Fruit fly (Drosophila melanogaster) whole organism, embryonic: ENCODE measurements around the gene Cyp4d14.
A peak's percentile ranks its signal among the peaks of the same experiment; 100 is the strongest.

Source experiments
- C15 ChIP-seq: fragments of 200-800 bp; sonication (Bioruptor generic); IDR thresholded peaks from 3 replicates; pipeline ENCODE4 v1.3.6; 2022; ENCODE audit warnings: missing biosample characterization, missing genetic modification characterization
- CG10147 ChIP-seq: fragments of 200-800 bp; sonication (Bioruptor generic); optimal IDR thresholded peaks from 2 replicates; lab custom pipeline; 2019; ENCODE audit warnings: missing biosample characterization, mild to moderate bottlenecking, missing genetic modification characterization, moderate library complexity
- CG10431 ChIP-seq: fragments of 200-800 bp; sonication (Bioruptor generic); optimal IDR thresholded peaks from 3 replicates; lab custom pipeline; 2018; ENCODE audit warnings: missing biosample characterization, mild to moderate bottlenecking, missing genetic modification characterization
- CG12104 ChIP-seq: fragments of 200-800 bp; sonication (Bioruptor generic); optimal IDR thresholded peaks from 3 replicates; lab custom pipeline; 2016; ENCODE audit warnings: missing biosample characterization, missing genetic modification characterization
- CG14050 ChIP-seq: fragments of 200-800 bp; sonication (Bioruptor generic); IDR thresholded peaks from 3 replicates; pipeline ENCODE4 v1.3.6; 2022; ENCODE audit warnings: missing biosample characterization, missing genetic modification characterization
- CG15073 ChIP-seq: fragments of 200-800 bp; sonication (Bioruptor generic); optimal IDR thresholded peaks from 2 replicates; lab custom pipeline; 2016; ENCODE audit warnings: missing biosample characterization, missing genetic modification characterization
- CG1529 ChIP-seq: fragments of 200-800 bp; sonication (Bioruptor generic); optimal IDR thresholded peaks from 3 replicates; lab custom pipeline; 2018; ENCODE audit warnings: missing biosample characterization, missing genetic modification characterization
- CG15601 ChIP-seq: fragments of 200-800 bp; sonication (Bioruptor generic); optimal IDR thresholded peaks from 3 replicates; lab custom pipeline; 2019; ENCODE audit warnings: missing biosample characterization, mild to moderate bottlenecking, missing genetic modification characterization, moderate library complexity
- CG15696 ChIP-seq: fragments of 200-800 bp; sonication (Bioruptor generic); optimal IDR thresholded peaks from 2 replicates; lab custom pipeline; 2019; ENCODE audit warnings: missing biosample characterization, mild to moderate bottlenecking, missing genetic modification characterization, moderate library complexity
- CG1603 ChIP-seq: fragments of 200-800 bp; sonication (Bioruptor generic); optimal IDR thresholded peaks from 2 replicates; lab custom pipeline; 2019; ENCODE audit warnings: missing biosample characterization, mild to moderate bottlenecking, missing genetic modification characterization, moderate library complexity
- CG17829 ChIP-seq: fragments of 200-800 bp; optimal IDR thresholded peaks from 2 replicates; lab custom pipeline; 2019; ENCODE audit warnings: missing biosample characterization, mild to moderate bottlenecking, missing genetic modification characterization, moderate library complexity
- CG17912 ChIP-seq: fragments of 200-800 bp; sonication (Bioruptor generic); optimal IDR thresholded peaks from 2 replicates; lab custom pipeline; 2018; ENCODE audit warnings: missing biosample characterization, mild to moderate bottlenecking, missing genetic modification characterization
- CG2129 ChIP-seq: fragments of 200-800 bp; sonication (Bioruptor generic); IDR thresholded peaks from 2 replicates; pipeline ENCODE4 v1.3.6; 2022; ENCODE audit warnings: missing biosample characterization, missing genetic modification characterization; ENCODE audit not compliant: partially characterized antibody
- CG32767 ChIP-seq: fragments of 200-800 bp; sonication (Bioruptor generic); IDR thresholded peaks from 2 replicates; pipeline ENCODE4 v1.3.6; 2022; ENCODE audit warnings: missing biosample characterization, missing genetic modification characterization
- CG3407 ChIP-seq: fragments of 200-800 bp; sonication (Bioruptor generic); optimal IDR thresholded peaks from 2 replicates; lab custom pipeline; 2018; ENCODE audit warnings: missing biosample characterization, mild to moderate bottlenecking, missing genetic modification characterization
- CG6689 ChIP-seq: fragments of 200-800 bp; sonication (Bioruptor generic); IDR thresholded peaks from 2 replicates; pipeline ENCODE4 v1.3.6; 2022; ENCODE audit warnings: missing biosample characterization, missing genetic modification characterization
- CG6813 ChIP-seq: fragments of 200-800 bp; sonication (Bioruptor generic); optimal IDR thresholded peaks from 2 replicates; lab custom pipeline; 2017; ENCODE audit warnings: missing biosample characterization, missing genetic modification characterization, mild to moderate bottlenecking, moderate library complexity, missing genetic modification reagents
- CG7271 ChIP-seq: fragments of 200-800 bp; sonication (Bioruptor generic); optimal IDR thresholded peaks from 2 replicates; lab custom pipeline; 2018; ENCODE audit warnings: missing biosample characterization, mild to moderate bottlenecking, missing genetic modification characterization, moderate library complexity
- CG7372 ChIP-seq: fragments of 200-800 bp; sonication (Bioruptor generic); IDR thresholded peaks from 2 replicates; pipeline ENCODE4 v1.3.6; 2022; ENCODE audit warnings: missing biosample characterization, missing genetic modification characterization
- CG8290 ChIP-seq, 3 experiments: fragments of 200-800 bp; sonication (Bioruptor generic); optimal IDR thresholded peaks; 2 replicates each; lab custom pipeline; 2016 to 2019; ENCODE audit warnings: missing biosample characterization in 3 of 3, missing genetic modification characterization in 3 of 3, mild to moderate bottlenecking in 2 of 3, moderate library complexity in 1 of 3
- CG9609 ChIP-seq: fragments of 200-800 bp; sonication (Bioruptor generic); optimal IDR thresholded peaks from 3 replicates; lab custom pipeline; 2016; ENCODE audit warnings: missing biosample characterization, missing genetic modification characterization
- CHES-1-like ChIP-seq: fragments of 200-800 bp; sonication (Bioruptor generic); optimal IDR thresholded peaks from 2 replicates; lab custom pipeline; 2016; ENCODE audit warnings: missing biosample characterization, missing genetic modification characterization
- D19B ChIP-seq: fragments of 200-800 bp; sonication (Bioruptor generic); optimal IDR thresholded peaks from 2 replicates; lab custom pipeline; 2017; ENCODE audit warnings: missing biosample characterization, mild to moderate bottlenecking, missing genetic modification characterization
- Dad ChIP-seq: fragments of 200-800 bp; sonication (Bioruptor generic); optimal IDR thresholded peaks from 3 replicates; lab custom pipeline; 2016; ENCODE audit warnings: missing biosample characterization, missing genetic modification characterization
- Dek ChIP-seq: fragments of 200-800 bp; sonication (Bioruptor generic); optimal IDR thresholded peaks from 3 replicates; lab custom pipeline; 2019; ENCODE audit warnings: missing biosample characterization, mild to moderate bottlenecking, missing genetic modification characterization, moderate library complexity
- E2f2 ChIP-seq: fragments of 200-800 bp; sonication (Bioruptor generic); IDR thresholded peaks from 2 replicates; pipeline ENCODE4 v1.3.6; 2022; ENCODE audit warnings: missing biosample characterization, missing genetic modification characterization
- H2.0 ChIP-seq: fragments of 200-800 bp; sonication (Bioruptor generic); IDR thresholded peaks from 2 replicates; pipeline ENCODE4 v1.3.6; 2022; ENCODE audit warnings: missing biosample characterization, missing genetic modification characterization
- Hey ChIP-seq: fragments of 200-800 bp; sonication (Bioruptor generic); optimal IDR thresholded peaks from 3 replicates; lab custom pipeline; 2018; ENCODE audit warnings: missing biosample characterization, mild to moderate bottlenecking, missing genetic modification characterization
- Kr ChIP-seq: fragments of 200-800 bp; sonication (Bioruptor generic); optimal IDR thresholded peaks from 2 replicates; lab custom pipeline; 2017; ENCODE audit warnings: missing biosample characterization, mild to moderate bottlenecking, missing genetic modification characterization
- Myb ChIP-seq: fragments of 200-800 bp; sonication (Bioruptor generic); optimal IDR thresholded peaks from 2 replicates; lab custom pipeline; 2016; ENCODE audit warnings: missing biosample characterization, missing genetic modification characterization
- Ssrp ChIP-seq: fragments of 200-800 bp; sonication (Bioruptor generic); optimal IDR thresholded peaks from 2 replicates; lab custom pipeline; 2018; ENCODE audit warnings: missing biosample characterization, mild to moderate bottlenecking, missing genetic modification characterization, moderate library complexity
- ac ChIP-seq: fragments of 200-800 bp; sonication (Bioruptor generic); optimal IDR thresholded peaks from 3 replicates; lab custom pipeline; 2017; ENCODE audit warnings: missing biosample characterization, mild to moderate bottlenecking, missing genetic modification characterization
- al ChIP-seq: fragments of 200-800 bp; sonication (Bioruptor generic); IDR thresholded peaks from 2 replicates; pipeline ENCODE4 v1.3.6; 2022; ENCODE audit warnings: missing biosample characterization, missing genetic modification characterization
- ap ChIP-seq: fragments of 200-800 bp; sonication (Bioruptor generic); IDR thresholded peaks from 2 replicates; pipeline ENCODE4 v1.3.6; 2022; ENCODE audit warnings: missing biosample characterization, missing genetic modification characterization
- ash1 ChIP-seq: fragments of 200-800 bp; sonication (Bioruptor generic); optimal IDR thresholded peaks from 2 replicates; lab custom pipeline; 2018; ENCODE audit warnings: missing biosample characterization, mild to moderate bottlenecking, missing genetic modification characterization
- br ChIP-seq: fragments of >200 bp; optimal IDR thresholded peaks from 2 replicates; lab custom pipeline; 2017
- cato ChIP-seq: fragments of 200-800 bp; sonication (Bioruptor generic); optimal IDR thresholded peaks from 2 replicates; lab custom pipeline; 2016; ENCODE audit warnings: missing biosample characterization, missing genetic modification characterization, borderline replicate concordance
- fd3F ChIP-seq: fragments of 200-800 bp; sonication (Bioruptor generic); optimal IDR thresholded peaks from 2 replicates; lab custom pipeline; 2018; ENCODE audit warnings: missing biosample characterization, mild to moderate bottlenecking, missing genetic modification characterization, moderate library complexity
- fd96Cb ChIP-seq: fragments of 200-800 bp; sonication (Bioruptor generic); optimal IDR thresholded peaks from 2 replicates; lab custom pipeline; 2018; ENCODE audit warnings: missing biosample characterization, mild to moderate bottlenecking, missing genetic modification characterization, moderate library complexity
- gcm ChIP-seq: fragments of 200-800 bp; sonication (Bioruptor generic); optimal IDR thresholded peaks from 2 replicates; lab custom pipeline; 2019; ENCODE audit warnings: missing biosample characterization, mild to moderate bottlenecking, missing genetic modification characterization, moderate library complexity
- hbn ChIP-seq: fragments of 200-800 bp; sonication (Bioruptor generic); IDR thresholded peaks from 2 replicates; pipeline ENCODE4 v1.3.6; 2022; ENCODE audit warnings: missing biosample characterization, missing genetic modification characterization; ENCODE audit not compliant: partially characterized antibody
- hth ChIP-seq: fragments of >200 bp; optimal IDR thresholded peaks from 2 replicates; lab custom pipeline; 2017; ENCODE audit warnings: inconsistent platforms
- kni ChIP-seq: fragments of 200-800 bp; sonication (Bioruptor generic); optimal IDR thresholded peaks from 3 replicates; lab custom pipeline; 2017; ENCODE audit warnings: mild to moderate bottlenecking, missing biosample characterization, missing genetic modification reagents, missing genetic modification characterization
- pnt ChIP-seq: fragments of 200-800 bp; sonication (Bioruptor generic); optimal IDR thresholded peaks from 3 replicates; lab custom pipeline; 2016; ENCODE audit warnings: missing biosample characterization, missing genetic modification characterization
- pros ChIP-seq: fragments of 200-800 bp; sonication (Bioruptor generic); optimal IDR thresholded peaks from 3 replicates; lab custom pipeline; 2019; ENCODE audit warnings: missing biosample characterization, mild to moderate bottlenecking, missing genetic modification characterization, moderate library complexity
- pum ChIP-seq: fragments of 200-800 bp; sonication (Bioruptor generic); optimal IDR thresholded peaks from 2 replicates; lab custom pipeline; 2016; ENCODE audit warnings: missing biosample characterization, missing genetic modification characterization
- sd ChIP-seq: fragments of 200-800 bp; sonication (Bioruptor generic); optimal IDR thresholded peaks from 3 replicates; lab custom pipeline; 2018; ENCODE audit warnings: missing biosample characterization, mild to moderate bottlenecking, missing genetic modification characterization, moderate library complexity
- sqz ChIP-seq: fragments of 200-800 bp; sonication (Bioruptor generic); optimal IDR thresholded peaks from 3 replicates; lab custom pipeline; 2018; ENCODE audit warnings: missing biosample characterization, mild to moderate bottlenecking, missing genetic modification characterization
- sr ChIP-seq: fragments of 200-800 bp; sonication (Bioruptor generic); IDR thresholded peaks from 3 replicates; pipeline ENCODE4 v1.3.6; 2022; ENCODE audit warnings: missing biosample characterization, missing genetic modification characterization
- tin ChIP-seq: fragments of 200-800 bp; sonication (Bioruptor generic); optimal IDR thresholded peaks from 3 replicates; lab custom pipeline; 2016; ENCODE audit warnings: missing biosample characterization, missing genetic modification characterization
- zf30C ChIP-seq: fragments of 200-800 bp; sonication (Bioruptor generic); optimal IDR thresholded peaks from 3 replicates; lab custom pipeline; 2018; ENCODE audit warnings: missing biosample characterization, mild to moderate bottlenecking, missing genetic modification characterization

The Cyp4d14 gene

dm6 chrX:2166129-2166528, 9.0 kb downstream of the Cyp4d14 start (continued):
- TF ChIP-seq CG8290 (GFP tag; optimal IDR thresholded peaks at IDR 0.05; lab: Kevin White, UChicago) (no peak), CG8290 (tag; optimal IDR thresholded peaks at IDR 0.05; lab: Kevin White, UChicago) (peak in 1 of 2 experiments; percentile 46), sd (no peak), CG12104 (GFP tag; lab: Kevin White, UChicago) (no peak), Hey (tag; lab: Kevin White, UChicago) (no peak), CG10431 (GFP tag; lab: Kevin White, UChicago) (no peak), CG17829 (tag; lab: Kevin White, UChicago) (no peak), CHES-1-like (GFP tag; lab: Kevin White, UChicago) (no peak), zf30C (no peak), ash1 (GFP tag; lab: Kevin White, UChicago) (no peak), CG1529 (GFP tag; lab: Kevin White, UChicago) (peak; percentile 17), CG6813 (GFP tag; lab: Kevin White, UChicago) (no peak), kni (GFP tag; lab: Kevin White, UChicago) (no peak), CG17912 (no peak), sr (GFP tag; lab: Robert Waterston, UW) (no peak), Myb (GFP tag; lab: Kevin White, UChicago) (no peak), CG2129 (no peak), ap (GFP tag; lab: Robert Waterston, UW) (peak; percentile 38; the same call in 1 of the 2 replicates), pros (GFP tag; lab: Kevin White, UChicago) (no peak), Dad (GFP tag; lab: Kevin White, UChicago) (no peak), CG3407 (GFP tag; lab: Kevin White, UChicago) (peak; percentile 13), CG6689 (GFP tag; lab: Robert Waterston, UW) (peak; percentile 45; the same call in 1 of the 2 replicates), Dek (tag; lab: Kevin White, UChicago) (no peak), sqz (no peak), al (GFP tag; lab: Robert Waterston, UW) (no peak), CG7271 (tag; lab: Kevin White, UChicago) (no peak), CG9609 (GFP tag; lab: Kevin White, UChicago) (no peak), D19B (GFP tag; lab: Kevin White, UChicago) (no peak), br (lab: Kevin White, UChicago) (no peak), CG15601 (tag; lab: Kevin White, UChicago) (no peak), CG14050 (GFP tag; lab: Robert Waterston, UW) (peak; percentile 50; the same call in 2 of the 3 replicates), gcm (GFP tag; lab: Kevin White, UChicago) (no peak), ac (no peak), CG10147 (GFP tag; lab: Kevin White, UChicago) (no peak), hth (lab: Kevin White, UChicago) (no peak), E2f2 (GFP tag; lab: Robert Waterston, UW) (peak; percentile 33; the same call in 1 of the 2 replicates), CG32767 (peak; percentile 12; the same call in 1 of the 2 replicates), Ssrp (tag; lab: Kevin White, UChicago) (peak; percentile 49), CG15696 (tag; lab: Kevin White, UChicago) (no peak), Kr (GFP tag; lab: Kevin White, UChicago) (no peak), hbn (GFP tag; lab: Robert Waterston, UW) (no peak), fd96Cb (tag; lab: Kevin White, UChicago) (peak; percentile 51), fd3F (GFP tag; lab: Kevin White, UChicago) (no peak), tin (GFP tag; lab: Kevin White, UChicago) (peak; percentile 28), CG1603 (tag; lab: Kevin White, UChicago) (peak; percentile 80), CG15073 (no peak), H2.0 (peak; percentile 49), C15 (GFP tag; lab: Robert Waterston, UW) (no peak), cato (GFP tag; lab: Kevin White, UChicago) (no peak), CG7372 (no peak), pum (GFP tag; lab: Kevin White, UChicago) (no peak), pnt (GFP tag; lab: Kevin White, UChicago) (peak; percentile 35)
